Fruit fly (Drosophila melanogaster) whole organism, embryonic: Measurements from ENCODE around the gene Reg-2.

Experiments used
- Antp ChIP-seq: fragments of 200-800 bp; sonication (Bioruptor generic); optimal IDR thresholded peaks from 3 replicates; lab custom pipeline; 2016; ENCODE audit warnings: missing biosample characterization, missing genetic modification characterization
- Blimp-1 ChIP-seq: fragments of 200-800 bp; sonication (Bioruptor generic); optimal IDR thresholded peaks from 3 replicates; lab custom pipeline; 2018; ENCODE audit warnings: missing biosample characterization, missing genetic modification characterization, mild to moderate bottlenecking, moderate library complexity, missing genetic modification reagents
- CG10267 ChIP-seq: fragments of 200-800 bp; sonication (Bioruptor generic); optimal IDR thresholded peaks from 2 replicates; lab custom pipeline; 2018; ENCODE audit warnings: missing biosample characterization, mild to moderate bottlenecking, missing genetic modification characterization, moderate library complexity
- CG11560 ChIP-seq: fragments of 200-800 bp; sonication (Bioruptor generic); IDR thresholded peaks from 3 replicates; pipeline ENCODE4 v1.3.6; 2022; ENCODE audit warnings: missing biosample characterization, missing genetic modification characterization
- CG13296 ChIP-seq: fragments of 200-800 bp; sonication (Bioruptor generic); optimal IDR thresholded peaks from 3 replicates; lab custom pipeline; 2018; ENCODE audit warnings: missing biosample characterization, mild to moderate bottlenecking, missing genetic modification characterization
- CG16863 ChIP-seq: fragments of 200-800 bp; sonication (Bioruptor generic); optimal IDR thresholded peaks from 3 replicates; lab custom pipeline; 2016; ENCODE audit warnings: missing biosample characterization, missing genetic modification characterization
- CG17328 ChIP-seq: fragments of 200-800 bp; sonication (Bioruptor generic); IDR thresholded peaks from 2 replicates; pipeline ENCODE4 v1.3.6; 2022; ENCODE audit warnings: missing biosample characterization, missing genetic modification characterization
- CG17385 ChIP-seq: fragments of 200-800 bp; sonication (Bioruptor generic); optimal IDR thresholded peaks from 3 replicates; lab custom pipeline; 2018; ENCODE audit warnings: missing biosample characterization, mild to moderate bottlenecking, missing genetic modification characterization
- CG17568 ChIP-seq: fragments of 200-800 bp; sonication (Bioruptor generic); optimal IDR thresholded peaks from 2 replicates; lab custom pipeline; 2018; ENCODE audit warnings: missing biosample characterization, mild to moderate bottlenecking, missing genetic modification characterization, moderate library complexity
- CG1792 ChIP-seq: fragments of 200-800 bp; sonication (Bioruptor generic); optimal IDR thresholded peaks from 2 replicates; lab custom pipeline; 2016; ENCODE audit warnings: missing biosample characterization, missing genetic modification characterization
- CG18599 ChIP-seq: fragments of 200-800 bp; sonication (Bioruptor generic); optimal IDR thresholded peaks from 3 replicates; lab custom pipeline; 2017; ENCODE audit warnings: missing biosample characterization, missing genetic modification characterization, mild to moderate bottlenecking, moderate library complexity, missing genetic modification reagents
- CG2199 ChIP-seq: fragments of 200-800 bp; sonication (Bioruptor generic); IDR thresholded peaks from 3 replicates; pipeline ENCODE4 v1.3.6; 2022; ENCODE audit warnings: missing biosample characterization, missing genetic modification characterization
- CG2678 ChIP-seq: fragments of 200-800 bp; sonication (Bioruptor generic); optimal IDR thresholded peaks from 3 replicates; lab custom pipeline; 2019; ENCODE audit warnings: missing biosample characterization, mild to moderate bottlenecking, missing genetic modification characterization, moderate library complexity
- CG31224 ChIP-seq: fragments of 200-800 bp; sonication (Bioruptor generic); IDR thresholded peaks from 2 replicates; pipeline ENCODE4 v1.3.6; 2022; ENCODE audit warnings: missing biosample characterization, missing genetic modification characterization
- CG31441 ChIP-seq: fragments of 200-800 bp; sonication (Bioruptor generic); IDR thresholded peaks from 2 replicates; pipeline ENCODE4 v1.3.6; 2022; ENCODE audit warnings: missing biosample characterization, missing genetic modification characterization
- CG3163 ChIP-seq: fragments of 200-800 bp; sonication (Bioruptor generic); optimal IDR thresholded peaks from 3 replicates; lab custom pipeline; 2016; ENCODE audit warnings: missing biosample characterization, missing genetic modification characterization
- CG4820 ChIP-seq: fragments of 200-800 bp; sonication (Bioruptor generic); optimal IDR thresholded peaks from 3 replicates; lab custom pipeline; 2016; ENCODE audit warnings: missing biosample characterization, missing genetic modification characterization
- CG8388 ChIP-seq: fragments of 200-800 bp; sonication (Bioruptor generic); optimal IDR thresholded peaks from 2 replicates; lab custom pipeline; 2019; ENCODE audit warnings: missing biosample characterization, mild to moderate bottlenecking, missing genetic modification characterization, moderate library complexity
- CTCF ChIP-seq: fragments of 200-800 bp; sonication (Bioruptor generic); optimal IDR thresholded peaks from 2 replicates; lab custom pipeline; 2017; ENCODE audit warnings: missing biosample characterization, mild to moderate bottlenecking, missing genetic modification characterization, moderate library complexity
- Dp ChIP-seq: fragments of 200-800 bp; sonication (Bioruptor generic); optimal IDR thresholded peaks from 2 replicates; lab custom pipeline; 2018; ENCODE audit warnings: missing biosample characterization, mild to moderate bottlenecking, missing genetic modification characterization, moderate library complexity
- Drgx ChIP-seq: fragments of 200-800 bp; sonication (Bioruptor generic); IDR thresholded peaks from 2 replicates; pipeline ENCODE4 v1.3.6; 2022; ENCODE audit warnings: missing biosample characterization, missing genetic modification characterization
- Ets65A ChIP-seq: fragments of 200-800 bp; sonication (Bioruptor generic); peaks from one replicate; lab custom pipeline; 2016; ENCODE audit warnings: missing biosample characterization, missing genetic modification characterization
- Fer2 ChIP-seq: fragments of 200-800 bp; sonication (Bioruptor generic); optimal IDR thresholded peaks from 2 replicates; lab custom pipeline; 2018; ENCODE audit warnings: missing biosample characterization, mild to moderate bottlenecking, missing genetic modification characterization, moderate library complexity
- HmgD ChIP-seq: fragments of 200-800 bp; sonication (Bioruptor generic); optimal IDR thresholded peaks from 3 replicates; lab custom pipeline; 2016; ENCODE audit warnings: missing biosample characterization, missing genetic modification characterization
- Hmx ChIP-seq: fragments of 200-800 bp; sonication (Bioruptor generic); optimal IDR thresholded peaks from 2 replicates; lab custom pipeline; 2016; ENCODE audit warnings: missing biosample characterization, missing genetic modification characterization
- Med ChIP-seq: fragments of 200-800 bp; sonication (Bioruptor generic); peaks from one replicate; lab custom pipeline; 2016; ENCODE audit warnings: missing biosample characterization, missing genetic modification characterization, mild to moderate bottlenecking, inconsistent platforms, moderate library complexity
- Mes4 ChIP-seq: fragments of 200-800 bp; sonication (Bioruptor generic); optimal IDR thresholded peaks from 2 replicates; lab custom pipeline; 2016; ENCODE audit warnings: missing biosample characterization, missing genetic modification characterization
- NC2β ChIP-seq: fragments of 200-800 bp; sonication (Bioruptor generic); optimal IDR thresholded peaks from 2 replicates; lab custom pipeline; 2016; ENCODE audit warnings: missing biosample characterization, missing genetic modification characterization
- Six4 ChIP-seq: fragments of 200-800 bp; sonication (Bioruptor generic); optimal IDR thresholded peaks from 2 replicates; lab custom pipeline; 2016; ENCODE audit warnings: missing biosample characterization, missing genetic modification characterization
- Sry-β ChIP-seq: fragments of 200-800 bp; sonication (Bioruptor generic); optimal IDR thresholded peaks from 2 replicates; lab custom pipeline; 2018; ENCODE audit warnings: missing biosample characterization, mild to moderate bottlenecking, missing genetic modification characterization, moderate library complexity
- Sry-δ ChIP-seq: fragments of 200-800 bp; sonication (Bioruptor generic); optimal IDR thresholded peaks from 2 replicates; lab custom pipeline; 2016; ENCODE audit warnings: missing biosample characterization, missing genetic modification characterization
- az2 ChIP-seq: fragments of 200-800 bp; sonication (Bioruptor generic); optimal IDR thresholded peaks from 3 replicates; lab custom pipeline; 2016; ENCODE audit warnings: missing biosample characterization, missing genetic modification characterization
- bab2 ChIP-seq: fragments of 200-800 bp; sonication (Bioruptor generic); optimal IDR thresholded peaks from 2 replicates; lab custom pipeline; 2016; ENCODE audit warnings: missing biosample characterization, missing genetic modification characterization
- bigmax ChIP-seq: fragments of 200-800 bp; sonication (Bioruptor generic); optimal IDR thresholded peaks from 2 replicates; lab custom pipeline; 2018; ENCODE audit warnings: missing biosample characterization, mild to moderate bottlenecking, missing genetic modification characterization
- cas ChIP-seq: fragments of 200-800 bp; sonication (Bioruptor generic); IDR thresholded peaks from 2 replicates; pipeline ENCODE4 v1.3.6; 2022; ENCODE audit warnings: missing biosample characterization, missing genetic modification characterization
- dati ChIP-seq: fragments of 200-800 bp; sonication (Bioruptor generic); IDR thresholded peaks from 2 replicates; pipeline ENCODE4 v1.3.6; 2022; ENCODE audit warnings: missing biosample characterization, missing genetic modification characterization
- dmrt11E ChIP-seq: fragments of 200-800 bp; sonication (Bioruptor generic); optimal IDR thresholded peaks from 3 replicates; lab custom pipeline; 2018; ENCODE audit warnings: missing biosample characterization, mild to moderate bottlenecking, missing genetic modification characterization, moderate library complexity
- dmrt99B ChIP-seq: fragments of 200-800 bp; sonication (Bioruptor generic); optimal IDR thresholded peaks from 2 replicates; lab custom pipeline; 2018; ENCODE audit warnings: missing biosample characterization, mild to moderate bottlenecking, missing genetic modification characterization, moderate library complexity
- grn ChIP-seq: fragments of 200-800 bp; sonication (Bioruptor generic); optimal IDR thresholded peaks from 3 replicates; lab custom pipeline; 2017; ENCODE audit warnings: missing biosample characterization, missing genetic modification characterization
- klu ChIP-seq: fragments of 200-800 bp; sonication (Bioruptor generic); IDR thresholded peaks from 2 replicates; pipeline ENCODE4 v1.3.6; 2022; ENCODE audit warnings: missing biosample characterization, missing genetic modification characterization
- lilli ChIP-seq: fragments of 200-800 bp; sonication (Bioruptor generic); optimal IDR thresholded peaks from 3 replicates; lab custom pipeline; 2016; ENCODE audit warnings: missing biosample characterization, missing genetic modification characterization
- lmd ChIP-seq: fragments of 200-800 bp; sonication (Bioruptor generic); IDR thresholded peaks from 2 replicates; pipeline ENCODE4 v1.3.6; 2022; ENCODE audit warnings: missing biosample characterization, missing genetic modification characterization
- lola ChIP-seq, 3 experiments: fragments of >200 bp in 2 of 3; fragments of 200-800 bp in 1 of 3; sonication (Bioruptor generic) in 1 of 3; optimal IDR thresholded peaks; 2 replicates each; lab custom pipeline; 2017 to 2019; ENCODE audit warnings: missing biosample characterization in 3 of 3, missing genetic modification characterization in 3 of 3, mild to moderate bottlenecking in 1 of 3, moderate library complexity in 1 of 3
- nmo ChIP-seq: fragments of 200-800 bp; sonication (Bioruptor generic); optimal IDR thresholded peaks from 2 replicates; lab custom pipeline; 2018; ENCODE audit warnings: missing biosample characterization, mild to moderate bottlenecking, missing genetic modification characterization, moderate library complexity
- odd ChIP-seq: fragments of 200-800 bp; sonication (Bioruptor generic); optimal IDR thresholded peaks from 2 replicates; lab custom pipeline; 2017; ENCODE audit warnings: missing biosample characterization, mild to moderate bottlenecking, missing genetic modification characterization
- otp ChIP-seq: fragments of 200-800 bp; sonication (Bioruptor generic); IDR thresholded peaks from 3 replicates; pipeline ENCODE4, ENCODE4 v1.3.6; 2022; ENCODE audit warnings: missing biosample characterization, missing genetic modification characterization
- pb ChIP-seq: fragments of 200-800 bp; sonication (Bioruptor generic); optimal IDR thresholded peaks from 3 replicates; lab custom pipeline; 2016; ENCODE audit warnings: missing biosample characterization, missing genetic modification characterization
- seq ChIP-seq: fragments of 200-800 bp; sonication (Bioruptor generic); IDR thresholded peaks from 2 replicates; pipeline ENCODE4 v1.3.6; 2022; ENCODE audit warnings: missing biosample characterization, missing genetic modification characterization
- slou ChIP-seq: fragments of 200-800 bp; sonication (Bioruptor generic); optimal IDR thresholded peaks from 3 replicates; lab custom pipeline; 2016; ENCODE audit warnings: missing biosample characterization, missing genetic modification characterization
- sqz ChIP-seq: fragments of 200-800 bp; sonication (Bioruptor generic); optimal IDR thresholded peaks from 3 replicates; lab custom pipeline; 2018; ENCODE audit warnings: missing biosample characterization, mild to moderate bottlenecking, missing genetic modification characterization
- sug ChIP-seq: fragments of 200-800 bp; optimal IDR thresholded peaks from 2 replicates; lab custom pipeline; 2019; ENCODE audit warnings: missing biosample characterization, mild to moderate bottlenecking, missing genetic modification characterization, moderate library complexity
- ttk ChIP-seq: fragments of 200-800 bp; sonication (Bioruptor generic); IDR thresholded peaks from 2 replicates; pipeline ENCODE4 v2.1.2; 2022; ENCODE audit warnings: missing biosample characterization, missing genetic modification characterization
- tx ChIP-seq: fragments of 200-800 bp; sonication (Bioruptor generic); optimal IDR thresholded peaks from 2 replicates; lab custom pipeline; 2016; ENCODE audit warnings: missing biosample characterization, missing genetic modification characterization
- usp ChIP-seq: fragments of >200 bp; optimal IDR thresholded peaks from 2 replicates; lab custom pipeline; 2017; ENCODE audit warnings: missing biosample characterization, missing genetic modification characterization

Reg-2 gene

DNA sequence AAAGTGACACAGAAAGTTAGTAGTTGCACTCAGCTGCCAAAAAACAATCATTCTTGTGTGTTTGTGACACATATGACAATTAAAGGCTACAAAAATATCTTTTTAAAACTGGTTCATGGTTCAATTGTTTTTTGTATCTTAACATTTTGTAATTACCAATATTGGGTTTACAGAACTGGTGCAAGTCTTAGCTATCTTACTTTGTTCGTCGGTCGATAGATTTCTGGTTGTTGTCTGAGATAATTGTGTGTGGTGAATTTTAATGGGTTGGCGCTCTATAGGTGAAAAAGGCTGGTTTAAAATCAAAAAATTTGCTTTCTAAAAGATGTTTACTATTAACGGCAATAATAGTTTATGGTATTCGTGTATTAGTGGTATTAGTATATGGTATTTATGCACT is 1.7 kb downstream of the Reg-2 start:
- no peak for TF ChIP-seq seq (GFP tag; lab: Robert Waterston, UW)
- TF ChIP-seq tx: no peak
- TF ChIP-seq Hmx (GFP tag; lab: Kevin White, UChicago): no peak
- TF ChIP-seq ttk (GFP tag; lab: Robert Waterston, UW): no peak
- TF ChIP-seq dmrt99B (tag; lab: Kevin White, UChicago): no peak
- TF ChIP-seq CG1792 (GFP tag; lab: Kevin White, UChicago): no peak
- peak; percentile 22 for TF ChIP-seq Sry-δ (GFP tag; lab: Kevin White, UChicago)
- no peak for TF ChIP-seq NC2β (GFP tag; lab: Kevin White, UChicago)
- TF ChIP-seq CG31224 (GFP tag; lab: Robert Waterston, UW): no peak
- no peak for TF ChIP-seq odd (GFP tag; lab: Kevin White, UChicago)
- no peak for TF ChIP-seq CG13296 (GFP tag; lab: Kevin White, UChicago)
- peak; percentile 80 for TF ChIP-seq CTCF
- no peak for TF ChIP-seq dmrt11E (tag; lab: Kevin White, UChicago)
- no peak for TF ChIP-seq dati (GFP tag; lab: Robert Waterston, UW)
- TF ChIP-seq CG17385 (GFP tag; lab: Kevin White, UChicago): no peak
- TF ChIP-seq Six4: no peak
- TF ChIP-seq Ets65A (GFP tag; lab: Kevin White, UChicago): no peak
- TF ChIP-seq Fer2: no peak
- no peak for TF ChIP-seq Sry-β (GFP tag; lab: Kevin White, UChicago)
- TF ChIP-seq CG17328 (GFP tag; lab: Robert Waterston, UW): no peak
- TF ChIP-seq bab2 (GFP tag; lab: Kevin White, UChicago): no peak
- no peak for TF ChIP-seq CG16863 (GFP tag; lab: Kevin White, UChicago)
- TF ChIP-seq Med (GFP tag; lab: Kevin White, UChicago): no peak
- TF ChIP-seq CG11560: no peak
- TF ChIP-seq bigmax: no peak
- no peak for TF ChIP-seq CG2678 (tag; lab: Kevin White, UChicago)
- TF ChIP-seq CG18599 (GFP tag; lab: Kevin White, UChicago): no peak
- no peak for TF ChIP-seq nmo (GFP tag; lab: Kevin White, UChicago)
- no peak for TF ChIP-seq Drgx (GFP tag; lab: Robert Waterston, UW)
- no peak for TF ChIP-seq CG3163 (GFP tag; lab: Kevin White, UChicago)
- no peak for TF ChIP-seq usp (GFP tag; lab: Kevin White, UChicago)
- TF ChIP-seq Blimp-1 (GFP tag; lab: Kevin White, UChicago): no peak
- TF ChIP-seq CG4820 (GFP tag; lab: Kevin White, UChicago): no peak
- TF ChIP-seq lola (GFP tag; optimal IDR thresholded peaks at IDR 0.05; lab: Kevin White, UChicago): no peak
- no peak for TF ChIP-seq CG17568 (GFP tag; lab: Kevin White, UChicago)
- TF ChIP-seq CG8388 (GFP tag; lab: Kevin White, UChicago): no peak
- TF ChIP-seq Mes4 (GFP tag; lab: Kevin White, UChicago): no peak
- no peak for TF ChIP-seq klu (GFP tag; lab: Robert Waterston, UW)
- peak; percentile 18 for TF ChIP-seq CG10267 (tag; lab: Kevin White, UChicago)
- peak; percentile 80 for TF ChIP-seq Dp (GFP tag; lab: Kevin White, UChicago)
- TF ChIP-seq CG31441 (GFP tag; lab: Robert Waterston, UW): no peak
- TF ChIP-seq sug (tag; lab: Kevin White, UChicago): no peak
- no peak for TF ChIP-seq otp (GFP tag; lab: Robert Waterston, UW)
- no peak for TF ChIP-seq Antp (GFP tag; lab: Kevin White, UChicago)
- no peak for TF ChIP-seq lmd (GFP tag; lab: Robert Waterston, UW)
- no peak for TF ChIP-seq lilli (GFP tag; lab: Kevin White, UChicago)
- no peak for TF ChIP-seq grn
- no peak for TF ChIP-seq az2
- no peak for TF ChIP-seq slou (GFP tag; lab: Kevin White, UChicago)
- TF ChIP-seq sqz (GFP tag; lab: Kevin White, UChicago): no peak
- no peak for TF ChIP-seq pb (GFP tag; lab: Kevin White, UChicago)
- 0 out of 3 replicates have a peak, but pooled peaks have one; percentile 50 for TF ChIP-seq CG2199 (GFP tag; lab: Robert Waterston, UW)
- no peak for TF ChIP-seq cas (GFP tag; lab: Robert Waterston, UW)
- TF ChIP-seq HmgD (GFP tag; lab: Kevin White, UChicago): no peak
